Worm (Caenorhabditis elegans) whole organism, late embryonic: ENCODE data around the gene Y39A3CL.3.
A peak's percentile ranks its signal among the peaks of the same experiment; 100 is the strongest.

Experiments
- C38D4.7 ChIP-seq: fragments of 200-800 bp; sonication (Bioruptor generic); optimal IDR thresholded peaks from 2 replicates; lab custom pipeline; 2018; ENCODE audit warnings: mild to moderate bottlenecking, missing genetic modification characterization, moderate library complexity, missing compliant biosample characterization
- F13H6.1 ChIP-seq: sonication (generic microtip); optimal IDR thresholded peaks from 2 replicates; lab custom pipeline; 2016; ENCODE audit warnings: missing genetic modification characterization, missing compliant biosample characterization
- K02D7.2 ChIP-seq: sonication (generic microtip); optimal IDR thresholded peaks from 2 replicates; lab custom pipeline; 2017; ENCODE audit warnings: mild to moderate bottlenecking, missing genetic modification characterization, missing compliant biosample characterization
- K09A11.1 ChIP-seq: sonication (generic microtip); optimal IDR thresholded peaks from 2 replicates; lab custom pipeline; 2017; ENCODE audit warnings: antibody characterized with exemption, mild to moderate bottlenecking, missing genetic modification characterization, missing compliant biosample characterization; ENCODE audit not compliant: insufficient read depth
- Y22D7AL.16 ChIP-seq: sonication (generic microtip); optimal IDR thresholded peaks from 2 replicates; lab custom pipeline; 2016; ENCODE audit warnings: missing genetic modification characterization, missing compliant biosample characterization
- ceh-14 ChIP-seq: sonication (generic microtip); optimal IDR thresholded peaks from 2 replicates; lab custom pipeline; 2016; ENCODE audit warnings: missing genotype, missing genetic modification characterization, missing compliant biosample characterization
- ceh-2 ChIP-seq: sonication (generic microtip); optimal IDR thresholded peaks from 2 replicates; lab custom pipeline; 2016; ENCODE audit warnings: missing genotype, missing genetic modification characterization, missing compliant biosample characterization
- ceh-22 ChIP-seq: sonication (generic microtip); optimal IDR thresholded peaks from 2 replicates; lab custom pipeline; 2017; ENCODE audit warnings: missing biosample characterization, missing genetic modification characterization
- ceh-24 ChIP-seq: sonication (generic microtip); optimal IDR thresholded peaks from 2 replicates; lab custom pipeline; 2016; ENCODE audit warnings: mild to moderate bottlenecking, missing genetic modification characterization, missing compliant biosample characterization
- ceh-30 ChIP-seq: fragments of 150-350 bp; optimal IDR thresholded peaks from 2 replicates; lab custom pipeline; 2014; ENCODE audit warnings: missing biosample characterization, missing genetic modification characterization
- ceh-34 ChIP-seq: sonication (generic microtip); optimal IDR thresholded peaks from 2 replicates; lab custom pipeline; 2016; ENCODE audit warnings: mild to moderate bottlenecking, missing genetic modification characterization, missing compliant biosample characterization
- ceh-45 ChIP-seq: fragments of 200-800 bp; sonication (Bioruptor generic); IDR thresholded peaks from 2 replicates; pipeline ENCODE4 v1.3.6; 2022; ENCODE audit warnings: missing genetic modification reagents, missing genetic modification characterization, missing compliant biosample characterization
- ceh-48 ChIP-seq: sonication (generic microtip); optimal IDR thresholded peaks from 2 replicates; lab custom pipeline; 2016; ENCODE audit warnings: missing genetic modification characterization, inconsistent platforms, missing compliant biosample characterization
- che-1 ChIP-seq: sonication (generic microtip); optimal IDR thresholded peaks from 2 replicates; lab custom pipeline; 2016; ENCODE audit warnings: mild to moderate bottlenecking, missing genetic modification characterization, missing compliant biosample characterization
- dmd-4 ChIP-seq: sonication (generic microtip); optimal IDR thresholded peaks from 2 replicates; lab custom pipeline; 2016; ENCODE audit warnings: borderline replicate concordance, missing genetic modification characterization, missing compliant biosample characterization
- elt-4 ChIP-seq: sonication (generic microtip); optimal IDR thresholded peaks from 2 replicates; lab custom pipeline; 2016; ENCODE audit warnings: missing genetic modification characterization, missing compliant biosample characterization
- ets-4 ChIP-seq: sonication (generic microtip); optimal IDR thresholded peaks from 2 replicates; lab custom pipeline; 2016; ENCODE audit warnings: missing genetic modification characterization, missing compliant biosample characterization
- eyg-1 ChIP-seq: sonication (generic microtip); optimal IDR thresholded peaks from 2 replicates; lab custom pipeline; 2016; ENCODE audit warnings: missing genotype, missing genetic modification characterization, missing compliant biosample characterization
- fax-1 ChIP-seq: sonication (generic microtip); optimal IDR thresholded peaks from 2 replicates; lab custom pipeline; 2016; ENCODE audit warnings: missing genotype, missing genetic modification characterization, missing compliant biosample characterization
- fkh-6 ChIP-seq: sonication (generic microtip); optimal IDR thresholded peaks from 2 replicates; lab custom pipeline; 2016; ENCODE audit warnings: missing genetic modification characterization, missing compliant biosample characterization
- gmeb-2 ChIP-seq: sonication (generic microtip); optimal IDR thresholded peaks from 2 replicates; lab custom pipeline; 2016; ENCODE audit warnings: missing genetic modification characterization, inconsistent platforms, missing compliant biosample characterization
- hlh-13 ChIP-seq: fragments of 200-800 bp; sonication (Bioruptor generic); optimal IDR thresholded peaks from 2 replicates; lab custom pipeline; 2018; ENCODE audit warnings: mild to moderate bottlenecking, missing genetic modification characterization, missing compliant biosample characterization
- hlh-30 ChIP-seq: sonication (generic microtip); optimal IDR thresholded peaks from 2 replicates; lab custom pipeline; 2017; ENCODE audit warnings: antibody characterized with exemption, missing genetic modification characterization, missing compliant biosample characterization; ENCODE audit not compliant: insufficient read depth
- hlh-6 ChIP-seq: sonication (generic microtip); optimal IDR thresholded peaks from 2 replicates; lab custom pipeline; 2016; ENCODE audit warnings: missing genotype, missing genetic modification characterization, missing compliant biosample characterization
- hlh-8 ChIP-seq: sonication (generic microtip); optimal IDR thresholded peaks from 2 replicates; lab custom pipeline; 2016; ENCODE audit warnings: missing genotype, missing genetic modification characterization, missing compliant biosample characterization
- lim-6 ChIP-seq: sonication (generic microtip); optimal IDR thresholded peaks from 2 replicates; lab custom pipeline; 2016; ENCODE audit warnings: missing genetic modification characterization, missing compliant biosample characterization
- mec-3 ChIP-seq: sonication (generic microtip); optimal IDR thresholded peaks from 2 replicates; lab custom pipeline; 2016; ENCODE audit warnings: borderline replicate concordance, missing genetic modification characterization, missing compliant biosample characterization
- nfya-1 ChIP-seq: sonication (generic microtip); optimal IDR thresholded peaks from 2 replicates; lab custom pipeline; 2017; ENCODE audit warnings: missing genetic modification characterization, mild to moderate bottlenecking, missing compliant biosample characterization, antibody characterized with exemption, moderate library complexity
- nhr-232 ChIP-seq: sonication (generic microtip); optimal IDR thresholded peaks from 2 replicates; lab custom pipeline; 2016; ENCODE audit warnings: missing genetic modification characterization, missing compliant biosample characterization
- npax-4 ChIP-seq: sonication (generic microtip); optimal IDR thresholded peaks from 2 replicates; lab custom pipeline; 2016; ENCODE audit warnings: missing genetic modification characterization, missing compliant biosample characterization
- pag-3 ChIP-seq: sonication (generic microtip); optimal IDR thresholded peaks from 2 replicates; lab custom pipeline; 2016; ENCODE audit warnings: missing compliant biosample characterization, missing genetic modification characterization, borderline replicate concordance
- pha-4 ChIP-seq: fragments of 150-350 bp; optimal IDR thresholded peaks from 2 replicates; lab custom pipeline; 2018; ENCODE audit warnings: missing biosample characterization, missing genetic modification reagents, missing genetic modification characterization
- ref-2 ChIP-seq: sonication (generic microtip); optimal IDR thresholded peaks from 2 replicates; lab custom pipeline; 2016; ENCODE audit warnings: missing genetic modification characterization, missing compliant biosample characterization
- sdc-2 ChIP-seq: sonication (generic microtip); optimal IDR thresholded peaks from 2 replicates; lab custom pipeline; 2016; ENCODE audit warnings: missing genotype, missing genetic modification characterization, missing compliant biosample characterization
- sox-4 ChIP-seq: sonication (generic microtip); optimal IDR thresholded peaks from 2 replicates; lab custom pipeline; 2017; ENCODE audit warnings: mild to moderate bottlenecking, missing genetic modification characterization, inconsistent platforms, missing compliant biosample characterization
- syd-9 ChIP-seq: sonication (generic microtip); optimal IDR thresholded peaks from 2 replicates; lab custom pipeline; 2016; ENCODE audit warnings: mild to moderate bottlenecking, missing genetic modification characterization, moderate library complexity, missing compliant biosample characterization
- tbx-2 ChIP-seq: sonication (generic microtip); optimal IDR thresholded peaks from 2 replicates; lab custom pipeline; 2016; ENCODE audit warnings: missing genetic modification characterization, missing compliant biosample characterization
- unc-3 ChIP-seq, 2 experiments: fragments of 200-800 bp in 1 of 2; sonication (Bioruptor generic) in 1 of 2; sonication (generic microtip) in 1 of 2; conservative IDR thresholded peaks in 1 of 2; optimal IDR thresholded peaks in 1 of 2; 2 replicates each; pipeline versions ENCODE4 v1.3.6 to Lab custom; 2016 to 2022; ENCODE audit warnings: missing compliant biosample characterization in 2 of 2, missing genetic modification characterization in 2 of 2, missing genetic modification reagents in 1 of 2
- unc-42 ChIP-seq: sonication (generic microtip); optimal IDR thresholded peaks from 2 replicates; lab custom pipeline; 2016; ENCODE audit warnings: missing genotype, missing genetic modification characterization, missing compliant biosample characterization
- unc-55 ChIP-seq: sonication (generic microtip); optimal IDR thresholded peaks from 2 replicates; lab custom pipeline; 2017; ENCODE audit warnings: missing biosample characterization, missing genetic modification reagents, missing genetic modification characterization
- unc-86 ChIP-seq: sonication (generic microtip); optimal IDR thresholded peaks from 2 replicates; lab custom pipeline; 2016; ENCODE audit warnings: missing genetic modification characterization, missing compliant biosample characterization
- zip-5 ChIP-seq: sonication (generic microtip); optimal IDR thresholded peaks from 2 replicates; lab custom pipeline; 2016; ENCODE audit warnings: missing genetic modification characterization, missing compliant biosample characterization

The Y39A3CL.3 gene

ce11 chrIII:1791949-1792348, 14.3 kb downstream of the Y39A3CL.3 start:
- TF ChIP-seq unc-86 (tag; lab: Kevin White, UChicago): no peak
- TF ChIP-seq unc-42: peak; percentile 90

- TF ChIP-seq ceh-2 (tag; lab: Kevin White, UChicago) (no peak), ref-2 (no peak), sox-4 (tag; lab: Kevin White, UChicago) (no peak), ceh-48 (peak; percentile 34), elt-4 (tag; lab: Kevin White, UChicago) (no peak)
Measured at ce11 chrIII:1793416-1793815, 15.8 kb downstream of the Y39A3CL.3 start.

- TF ChIP-seq zip-5 (tag; lab: Kevin White, UChicago) (no peak), hlh-13 (GFP tag; lab: Kevin White, UChicago) (no peak), mec-3 (tag; lab: Kevin White, UChicago) (no peak), ceh-24 (tag; lab: Kevin White, UChicago) (no peak), nfya-1 (tag; lab: Kevin White, UChicago) (no peak), sdc-2 (tag; lab: Kevin White, UChicago) (no peak), ceh-22 (tag; lab: Kevin White, UChicago) (no peak), hlh-8 (no peak), Y22D7AL.16 (tag; lab: Kevin White, UChicago) (no peak), pha-4 (no peak), pag-3 (tag; lab: Kevin White, UChicago) (no peak), syd-9 (tag; lab: Kevin White, UChicago) (no peak), nhr-232 (no peak)
Measured at ce11 chrIII:1794100-1794499, 16.5 kb downstream of the Y39A3CL.3 start.

- TF ChIP-seq F13H6.1 (tag; lab: Kevin White, UChicago) (no peak), eyg-1 (tag; lab: Kevin White, UChicago) (no peak), ceh-2 (tag; lab: Kevin White, UChicago) (no peak), npax-4 (tag; lab: Kevin White, UChicago) (no peak), lim-6 (tag; lab: Kevin White, UChicago) (no peak), hlh-13 (GFP tag; lab: Kevin White, UChicago) (no peak), K09A11.1 (no peak), pag-3 (tag; lab: Kevin White, UChicago) (no peak), ceh-45 (GFP tag; lab: Robert Waterston, UW) (no peak), unc-3 (GFP tag; conservative IDR thresholded peaks at IDR 0.05; lab: Robert Waterston, UW) (no peak), unc-3 (tag; optimal IDR thresholded peaks at IDR 0.05; lab: Kevin White, UChicago) (no peak), ceh-34 (no peak), hlh-30 (tag; lab: Kevin White, UChicago) (no peak), ceh-24 (tag; lab: Kevin White, UChicago) (no peak), fax-1 (no peak), Y22D7AL.16 (tag; lab: Kevin White, UChicago) (no peak), unc-86 (tag; lab: Kevin White, UChicago) (no peak), nhr-232 (no peak), ref-2 (no peak), che-1 (tag; lab: Kevin White, UChicago) (no peak)
Measured at ce11 chrIII:1799407-1799806, 21.8 kb downstream of the Y39A3CL.3 start.

- TF ChIP-seq Y22D7AL.16 (tag; lab: Kevin White, UChicago) (no peak), C38D4.7 (GFP tag; lab: Kevin White, UChicago) (no peak), gmeb-2 (no peak), ets-4 (tag; lab: Kevin White, UChicago) (no peak), fkh-6 (tag; lab: Kevin White, UChicago) (no peak), unc-55 (GFP tag; lab: Kevin White, UChicago) (no peak), hlh-6 (no peak), zip-5 (tag; lab: Kevin White, UChicago) (no peak), K02D7.2 (tag; lab: Kevin White, UChicago) (no peak), ceh-14 (tag; lab: Kevin White, UChicago) (no peak), ceh-30 (tag; lab: Kevin White, UChicago) (no peak), tbx-2 (tag; lab: Kevin White, UChicago) (no peak), dmd-4 (tag; lab: Kevin White, UChicago) (no peak), mec-3 (tag; lab: Kevin White, UChicago) (no peak), hlh-8 (no peak), K09A11.1 (no peak)
Measured at ce11 chrIII:1803000-1803399, 25.4 kb downstream of the Y39A3CL.3 start.
